Worm (Caenorhabditis elegans): ENCODE measurements around the gene W01C9.2.

- TF ChIP-seq him-1 (tag; optimal IDR thresholded peaks at IDR 0.05): no peak
- TF ChIP-seq dao-5 (tag; optimal IDR thresholded peaks at IDR 0.05): no peak
Measured at ce11 chrII:8581700-8582099, 45.5 kb downstream of the W01C9.2 start, which contains the start of gene arl-1.
